Worm (Caenorhabditis elegans): ENCODE results near the gene Y53F4B.39.

- TF ChIP-seq ztf-3 (GFP tag; optimal IDR thresholded peaks at IDR 0.05) (no peak), tbx-9 (tag; optimal IDR thresholded peaks at IDR 0.05; ENCODE audit: borderline replicate concordance) (no peak), ama-1 (optimal IDR thresholded peaks at IDR 0.05) (no peak), ama-1 (GFP tag; optimal IDR thresholded peaks at IDR 0.05) (no peak), B0035.1 (tag; optimal IDR thresholded peaks at IDR 0.05) (no peak), lin-54 (GFP tag; optimal IDR thresholded peaks at IDR 0.05) (no peak), nfya-1 (tag; optimal IDR thresholded peaks at IDR 0.05; ENCODE audit: borderline replicate concordance, insufficient read depth) (no peak), nfyb-1 (GFP tag; IDR thresholded peaks at IDR 0.05) (no peak)
These were observed 9.8 kb downstream of the Y53F4B.39 start, which contains the start of gene arp-1 for ce11 chrII:15119537-15120360.

Data from whole organism, young adult.